Worm (Caenorhabditis elegans) whole organism, L3 larva: ENCODE data around the gene spas-1.

Experiments
- R02D3.7 ChIP-seq: fragments of 150-350 bp; optimal IDR thresholded peaks from 2 replicates; lab custom pipeline; 2014; ENCODE audit warnings: missing biosample characterization, missing genetic modification characterization
- ZK546.5 ChIP-seq: sonication (generic microtip); optimal IDR thresholded peaks from 2 replicates; lab custom pipeline; 2017; ENCODE audit warnings: missing biosample characterization, missing genetic modification characterization
- aly-2 ChIP-seq: fragments of 150-350 bp; optimal IDR thresholded peaks from 2 replicates; lab custom pipeline; 2014; ENCODE audit warnings: missing biosample characterization, missing genetic modification characterization
- ceh-16 ChIP-seq: sonication (generic microtip); optimal IDR thresholded peaks from 2 replicates; lab custom pipeline; 2017; ENCODE audit warnings: missing biosample characterization, missing genetic modification characterization
- ceh-28 ChIP-seq: fragments of 150-350 bp; optimal IDR thresholded peaks from 2 replicates; lab custom pipeline; 2014; ENCODE audit warnings: missing biosample characterization, missing genetic modification reagents, missing genetic modification characterization
- ceh-82 ChIP-seq: fragments of 150-350 bp; optimal IDR thresholded peaks from 2 replicates; lab custom pipeline; 2014; ENCODE audit warnings: missing biosample characterization, missing genetic modification characterization
- egl-27 ChIP-seq: sonication (generic microtip); optimal IDR thresholded peaks from 4 replicates; lab custom pipeline; 2017; ENCODE audit warnings: missing biosample characterization, missing genetic modification reagents, missing genetic modification characterization
- egl-5 ChIP-seq: fragments of 150-350 bp; optimal IDR thresholded peaks from 2 replicates; lab custom pipeline; 2017; ENCODE audit warnings: missing biosample characterization, missing genetic modification reagents, missing genetic modification characterization, inconsistent platforms
- elt-1 ChIP-seq: fragments of 150-350 bp; optimal IDR thresholded peaks from 2 replicates; lab custom pipeline; 2014; ENCODE audit warnings: missing biosample characterization, missing genetic modification characterization
- elt-2 ChIP-seq: sonication (generic microtip); optimal IDR thresholded peaks from 2 replicates; lab custom pipeline; 2016; ENCODE audit warnings: missing genetic modification reagents, mild to moderate bottlenecking, missing genetic modification characterization, missing compliant biosample characterization
- eor-1 ChIP-seq, 2 experiments: fragments of 150-350 bp; optimal IDR thresholded peaks; 2 replicates each; lab custom pipeline; 2014 to 2018; ENCODE audit warnings: missing biosample characterization in 2 of 2, missing genetic modification characterization in 2 of 2
- fkh-10 ChIP-seq: sonication (generic microtip); optimal IDR thresholded peaks from 2 replicates; lab custom pipeline; 2017; ENCODE audit warnings: missing biosample characterization, missing genetic modification reagents, missing genetic modification characterization
- fos-1 ChIP-seq: fragments of 150-350 bp; optimal IDR thresholded peaks from 2 replicates; lab custom pipeline; 2014; ENCODE audit warnings: missing biosample characterization, missing genetic modification characterization
- hmg-11 ChIP-seq: sonication (generic microtip); optimal IDR thresholded peaks from 2 replicates; lab custom pipeline; 2016; ENCODE audit warnings: missing genetic modification characterization, missing compliant biosample characterization
- lin-15B ChIP-seq: fragments of 150-350 bp; optimal IDR thresholded peaks from 2 replicates; lab custom pipeline; 2014; ENCODE audit warnings: missing biosample characterization, missing genetic modification characterization
- lin-39 ChIP-seq: fragments of 150-350 bp; optimal IDR thresholded peaks from 2 replicates; lab custom pipeline; 2018; ENCODE audit warnings: missing biosample characterization, missing genetic modification reagents, missing genetic modification characterization
- lsy-12 ChIP-seq: sonication (generic microtip); optimal IDR thresholded peaks from 2 replicates; lab custom pipeline; 2016; ENCODE audit warnings: mild to moderate bottlenecking, missing genetic modification characterization, missing compliant biosample characterization
- mdl-1 ChIP-seq: fragments of 150-350 bp; optimal IDR thresholded peaks from 2 replicates; lab custom pipeline; 2014; ENCODE audit warnings: missing biosample characterization, missing genetic modification characterization
- mml-1 ChIP-seq: fragments of 150-350 bp; sonication (generic microtip); optimal IDR thresholded peaks from 3 replicates; lab custom pipeline; 2014; ENCODE audit warnings: missing biosample characterization, missing genetic modification characterization
- nfya-1 ChIP-seq: sonication (generic microtip); optimal IDR thresholded peaks from 2 replicates; lab custom pipeline; 2017; ENCODE audit warnings: missing genetic modification characterization, mild to moderate bottlenecking, missing compliant biosample characterization, antibody characterized with exemption, moderate library complexity; ENCODE audit not compliant: insufficient read depth
- nhr-11 ChIP-seq: fragments of 150-350 bp; optimal IDR thresholded peaks from 2 replicates; lab custom pipeline; 2014; ENCODE audit warnings: missing biosample characterization, missing genetic modification characterization
- nhr-12 ChIP-seq: fragments of 150-350 bp; optimal IDR thresholded peaks from 2 replicates; lab custom pipeline; 2014; ENCODE audit warnings: missing biosample characterization, missing genetic modification characterization
- nhr-23 ChIP-seq: fragments of 150-350 bp; optimal IDR thresholded peaks from 2 replicates; lab custom pipeline; 2014; ENCODE audit warnings: missing biosample characterization, missing genetic modification reagents, missing genetic modification characterization
- nhr-237 ChIP-seq: fragments of 150-350 bp; optimal IDR thresholded peaks from 2 replicates; lab custom pipeline; 2014; ENCODE audit warnings: missing biosample characterization, missing genetic modification characterization
- nhr-25 ChIP-seq: sonication (generic microtip); optimal IDR thresholded peaks from 2 replicates; lab custom pipeline; 2017; ENCODE audit warnings: missing biosample characterization, missing genetic modification characterization
- nhr-28 ChIP-seq: fragments of 150-350 bp; optimal IDR thresholded peaks from 2 replicates; lab custom pipeline; 2014; ENCODE audit warnings: missing biosample characterization, missing genetic modification characterization
- nhr-67 ChIP-seq: fragments of 150-350 bp; optimal IDR thresholded peaks from 2 replicates; lab custom pipeline; 2014; ENCODE audit warnings: missing biosample characterization, missing genetic modification characterization
- nhr-76 ChIP-seq: fragments of 150-350 bp; sonication (generic microtip); optimal IDR thresholded peaks from 5 replicates; lab custom pipeline; 2014; ENCODE audit warnings: missing biosample characterization, missing genetic modification characterization
- pha-4 ChIP-seq: fragments of 150-350 bp; optimal IDR thresholded peaks from 2 replicates; lab custom pipeline; 2014; ENCODE audit warnings: missing biosample characterization, missing genetic modification reagents, missing genetic modification characterization
- pqm-1 ChIP-seq: fragments of 150-350 bp; optimal IDR thresholded peaks from 2 replicates; lab custom pipeline; 2017; ENCODE audit warnings: missing biosample characterization, missing genetic modification characterization, inconsistent platforms
- snpc-4 ChIP-seq: fragments of 150-350 bp; optimal IDR thresholded peaks from 2 replicates; lab custom pipeline; 2014; ENCODE audit warnings: missing biosample characterization, missing genetic modification characterization
- unc-39 ChIP-seq: sonication (generic microtip); optimal IDR thresholded peaks from 4 replicates; lab custom pipeline; 2017; ENCODE audit warnings: missing biosample characterization, missing genetic modification characterization
- unc-62 ChIP-seq: fragments of 150-350 bp; sonication (generic microtip); optimal IDR thresholded peaks from 4 replicates; lab custom pipeline; 2014; ENCODE audit warnings: missing biosample characterization, missing genetic modification reagents, missing genetic modification characterization
- zag-1 ChIP-seq: fragments of 150-350 bp; optimal IDR thresholded peaks from 2 replicates; lab custom pipeline; 2014; ENCODE audit warnings: missing biosample characterization, missing genetic modification characterization
- ztf-11 ChIP-seq: fragments of 150-350 bp; optimal IDR thresholded peaks from 2 replicates; lab custom pipeline; 2014; ENCODE audit warnings: missing biosample characterization, missing genetic modification characterization
- ztf-4 ChIP-seq: fragments of 150-350 bp; optimal IDR thresholded peaks from 2 replicates; lab custom pipeline; 2014; ENCODE audit warnings: missing biosample characterization, missing genetic modification characterization

spas-1 gene

DNA sequence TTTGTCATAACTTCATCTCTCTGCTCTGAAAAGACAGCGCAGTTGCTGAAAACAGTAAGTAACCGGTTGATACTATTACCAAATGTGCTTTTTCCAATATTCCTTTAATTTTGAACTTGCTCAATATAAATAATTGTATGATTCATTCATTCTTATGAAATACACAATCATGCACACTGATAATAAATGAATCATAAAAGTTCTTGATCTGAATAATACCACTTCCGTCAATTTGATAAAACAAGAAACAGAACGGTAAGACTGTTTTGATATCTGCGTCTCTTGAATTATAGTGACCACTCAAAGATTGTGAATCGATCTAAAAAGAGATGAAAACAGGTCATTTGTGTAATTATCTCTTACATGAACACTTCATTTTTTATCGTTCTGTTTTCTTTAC, 49.3 kb upstream of the spas-1 start, which contains the start of gene F21C10.4:
F21C10.4 (plus strand) TSS at position 301 of the 400 bp plus-strand sequence.
- TF ChIP-seq unc-39 (tag; lab: Kevin White, UChicago) (no peak), nhr-12 (tag; lab: Kevin White, UChicago) (no peak), R02D3.7 (tag; lab: Kevin White, UChicago) (no peak), aly-2 (tag; lab: Kevin White, UChicago) (no peak), elt-2 (tag; lab: Kevin White, UChicago) (no peak), ceh-82 (tag; lab: Kevin White, UChicago) (no peak), nhr-76 (tag; lab: Kevin White, UChicago) (no peak), fos-1 (no peak)
- TF ChIP-seq, all 47 proteins: peak for 0

DNA sequence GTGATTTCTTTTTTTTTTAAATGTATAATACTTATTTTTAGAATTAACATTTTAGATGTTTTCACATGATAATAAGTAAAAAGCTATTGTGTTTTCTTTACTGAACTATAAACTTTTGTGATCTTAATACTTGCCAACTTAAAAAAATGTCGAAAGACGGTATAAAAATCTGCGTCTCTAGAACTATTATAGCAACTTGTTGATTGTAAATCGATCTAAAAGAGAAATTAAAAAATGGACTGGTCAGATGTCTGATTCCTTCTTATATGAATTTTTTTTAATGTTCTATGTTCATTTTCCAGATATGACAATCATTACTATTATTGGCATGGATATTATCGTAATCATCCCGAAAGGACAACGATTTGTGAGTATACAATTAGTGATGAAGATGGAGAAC, 47.8 kb upstream of the spas-1 start, which contains the start of gene F21C10.3:
F21C10.3 (plus strand) TSS at position 301 of the 400 bp plus-strand sequence.
- TF ChIP-seq nhr-237 (tag; lab: Kevin White, UChicago) (no peak), R02D3.7 (tag; lab: Kevin White, UChicago) (no peak), zag-1 (tag; lab: Kevin White, UChicago) (no peak), nfya-1 (tag; lab: Kevin White, UChicago) (no peak), snpc-4 (tag; lab: Kevin White, UChicago) (no peak), egl-27 (tag; lab: Kevin White, UChicago) (no peak), elt-1 (no peak), nhr-11 (tag; lab: Kevin White, UChicago) (no peak), nhr-76 (tag; lab: Kevin White, UChicago) (no peak)

DNA sequence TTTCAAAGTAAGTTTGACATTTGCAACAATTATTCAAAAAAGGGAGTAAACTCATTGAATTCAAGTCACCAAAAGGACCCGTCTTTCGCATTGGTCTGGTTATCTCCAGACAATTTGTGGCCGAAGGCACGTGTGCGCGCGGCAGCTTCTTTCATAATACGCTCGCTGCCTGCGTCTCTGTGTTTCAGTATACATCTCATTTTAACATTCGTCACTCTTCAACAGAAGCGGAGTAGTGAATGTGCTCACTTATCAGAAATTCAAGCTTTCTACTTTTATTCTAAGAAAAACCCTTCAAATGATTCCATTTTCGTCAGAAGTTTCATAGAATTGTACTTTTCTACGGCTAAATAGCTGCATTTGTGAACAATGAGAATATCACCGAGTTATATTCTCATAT, 47.0 kb upstream of the spas-1 start:
- TF ChIP-seq ztf-4 (tag; lab: Kevin White, UChicago) (no peak), mdl-1 (peak; percentile 81), lin-15B (peak; percentile 16), unc-62 (GFP tag; lab: Kevin White, UChicago) (no peak), nhr-11 (tag; lab: Kevin White, UChicago) (peak; percentile 82), ceh-28 (tag; lab: Kevin White, UChicago) (no peak), nfya-1 (tag; lab: Kevin White, UChicago) (peak; percentile 73), elt-2 (tag; lab: Kevin White, UChicago) (peak; percentile 2), lin-39 (tag; lab: Kevin White, UChicago) (peak; percentile 36), hmg-11 (tag; lab: Kevin White, UChicago) (no peak), snpc-4 (tag; lab: Kevin White, UChicago) (peak; percentile 41), fkh-10 (GFP tag; lab: Kevin White, UChicago) (peak; percentile 69)

DNA sequence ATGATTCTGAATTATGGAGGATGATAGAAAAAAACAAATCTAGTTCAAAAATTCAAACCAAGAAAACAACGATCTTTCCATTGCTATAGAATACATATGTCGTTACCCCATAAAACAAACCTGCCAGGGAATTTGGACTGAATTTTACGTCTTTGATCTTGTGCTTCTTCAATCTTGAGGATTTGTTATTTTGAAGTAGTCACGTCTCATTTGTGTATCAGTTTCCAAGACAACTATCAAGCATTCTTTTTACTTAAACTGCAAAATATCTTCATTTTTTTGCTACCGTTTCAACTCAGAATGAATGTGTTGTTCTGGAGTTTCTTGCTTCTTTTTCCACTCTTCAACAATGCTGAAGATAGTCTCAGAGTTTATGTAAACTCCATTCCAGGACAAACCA, 44.8 kb upstream of the spas-1 start, which contains the start of gene F21C10.19:
F21C10.19 (plus strand) TSS at position 301 of the 400 bp plus-strand sequence.
- TF ChIP-seq nfya-1 (tag; lab: Kevin White, UChicago) (no peak), egl-5 (tag; lab: Kevin White, UChicago) (no peak), ztf-4 (tag; lab: Kevin White, UChicago) (no peak), nhr-25 (no peak), nhr-67 (tag; lab: Kevin White, UChicago) (no peak), nhr-28 (tag; lab: Kevin White, UChicago) (no peak), ceh-82 (tag; lab: Kevin White, UChicago) (no peak), ceh-16 (tag; lab: Kevin White, UChicago) (no peak), nhr-23 (tag; lab: Kevin White, UChicago) (no peak), lsy-12 (tag; lab: Kevin White, UChicago) (no peak), zag-1 (tag; lab: Kevin White, UChicago) (no peak), elt-2 (tag; lab: Kevin White, UChicago) (no peak), ztf-11 (tag; lab: Kevin White, UChicago) (no peak), fkh-10 (GFP tag; lab: Kevin White, UChicago) (no peak)

DNA sequence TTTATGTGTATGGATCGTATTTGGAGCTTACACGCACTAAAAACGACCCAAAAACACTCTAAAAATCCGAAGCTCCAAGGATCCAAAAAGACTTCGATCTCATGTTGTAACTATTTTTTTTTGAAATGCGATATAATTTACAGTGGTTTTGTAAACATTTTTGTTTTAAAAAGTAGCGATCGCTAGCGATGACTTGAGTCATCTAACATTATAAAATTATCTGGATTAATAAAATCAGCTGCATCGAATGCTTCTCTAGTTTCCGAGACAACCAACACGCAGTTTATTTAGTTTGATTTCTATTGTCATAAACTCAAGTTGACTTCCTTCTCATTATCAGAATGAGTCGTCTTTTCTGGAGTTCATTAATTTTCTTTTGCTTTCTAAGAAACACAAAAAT, 43.5 kb upstream of the spas-1 start, which contains the start of gene F21C10.1:
F21C10.1 (plus strand) TSS at position 301 of the 400 bp plus-strand sequence.
- TF ChIP-seq pha-4 (tag; lab: Kevin White, UChicago), result no peak
- TF ChIP-seq nhr-76 (tag; lab: Kevin White, UChicago), result no peak
- TF ChIP-seq nhr-25, result no peak
- no peak for TF ChIP-seq nhr-237 (tag; lab: Kevin White, UChicago)
- no peak for TF ChIP-seq eor-1 (tag; optimal IDR thresholded peaks at IDR 0.05; lab: Kevin White, UChicago)
- no peak for TF ChIP-seq pqm-1 (tag; lab: Kevin White, UChicago)
- no peak for TF ChIP-seq mml-1
- no peak for TF ChIP-seq nhr-28 (tag; lab: Kevin White, UChicago)
- TF ChIP-seq nhr-11 (tag; lab: Kevin White, UChicago), result no peak
- no peak for TF ChIP-seq elt-2 (tag; lab: Kevin White, UChicago)
- no peak for TF ChIP-seq ztf-4 (tag; lab: Kevin White, UChicago)
- no peak for TF ChIP-seq ZK546.5
- TF ChIP-seq, all 47 proteins: peak for 0
